Fruit fly (Drosophila melanogaster) whole organism, pupa: Measurements from ENCODE around the gene trol.

Experiments
- CG10348 ChIP-seq: fragments of 200-800 bp; sonication (Bioruptor generic); IDR thresholded peaks from 2 replicates; pipeline ENCODE4 v1.3.6; 2022; ENCODE audit warnings: missing biosample characterization, missing genetic modification characterization
- CG14655 ChIP-seq: fragments of 200-800 bp; sonication (Bioruptor generic); optimal IDR thresholded peaks from 3 replicates; lab custom pipeline; 2017; ENCODE audit warnings: mild to moderate bottlenecking, missing biosample characterization, missing genetic modification reagents, missing genetic modification characterization
- CG15710 ChIP-seq: fragments of 200-800 bp; sonication (Bioruptor generic); optimal IDR thresholded peaks from 2 replicates; lab custom pipeline; 2018; ENCODE audit warnings: missing biosample characterization, mild to moderate bottlenecking, missing genetic modification characterization, moderate library complexity
- CG17806 ChIP-seq: fragments of 200-800 bp; sonication (Bioruptor generic); optimal IDR thresholded peaks from 2 replicates; lab custom pipeline; 2018; ENCODE audit warnings: missing biosample characterization, mild to moderate bottlenecking, missing genetic modification characterization, moderate library complexity
- CG32121 ChIP-seq: fragments of 200-800 bp; sonication (Bioruptor generic); IDR thresholded peaks from 2 replicates; pipeline ENCODE4 v1.3.6; 2022; ENCODE audit warnings: missing biosample characterization, missing genetic modification characterization
- CG4496 ChIP-seq: fragments of 200-800 bp; sonication (Bioruptor generic); IDR thresholded peaks from 3 replicates; pipeline ENCODE4 v1.3.6; 2022; ENCODE audit warnings: missing biosample characterization, missing genetic modification characterization
- EcR ChIP-seq: fragments of 200-800 bp; sonication (Bioruptor generic); optimal IDR thresholded peaks from 3 replicates; lab custom pipeline; 2019; ENCODE audit warnings: missing biosample characterization, missing genetic modification characterization, mild to moderate bottlenecking, moderate library complexity, missing genetic modification reagents
- Pif1A ChIP-seq: fragments of 200-800 bp; sonication (Bioruptor generic); optimal IDR thresholded peaks from 3 replicates; lab custom pipeline; 2016; ENCODE audit warnings: missing biosample characterization, missing genetic modification characterization
- Snoo ChIP-seq: fragments of 200-800 bp; sonication (Bioruptor generic); optimal IDR thresholded peaks from 3 replicates; lab custom pipeline; 2017; ENCODE audit warnings: missing biosample characterization, mild to moderate bottlenecking, missing genetic modification characterization, inconsistent platforms
- gl ChIP-seq: fragments of 200-800 bp; sonication (Bioruptor generic); optimal IDR thresholded peaks from 2 replicates; lab custom pipeline; 2018; ENCODE audit warnings: missing biosample characterization, mild to moderate bottlenecking, missing genetic modification characterization

DNA sequence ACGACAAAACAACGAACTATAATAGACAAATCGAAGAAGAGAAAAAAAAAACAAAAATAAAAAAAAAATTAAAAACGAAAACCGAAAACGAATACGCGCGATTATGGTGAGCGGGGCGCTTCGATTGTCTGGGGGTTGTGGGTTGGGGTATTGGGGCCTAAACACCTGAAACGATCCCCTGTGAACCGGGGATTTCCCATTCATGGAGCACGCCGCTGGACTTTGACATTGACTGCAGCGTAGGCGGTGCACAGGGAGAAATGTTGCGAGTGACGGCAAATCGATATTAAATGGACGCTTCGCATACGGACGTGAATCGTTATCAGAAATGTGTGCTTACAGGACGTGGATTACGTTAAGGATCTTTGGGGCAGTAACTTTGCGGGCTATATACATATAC, 47.0 kb upstream of the trol start:
- TF ChIP-seq CG17806 (tag; lab: Kevin White, UChicago), result no peak
- TF ChIP-seq CG14655, result no peak
- no peak for TF ChIP-seq Pif1A (GFP tag; lab: Kevin White, UChicago)
- TF ChIP-seq CG10348 (GFP tag; lab: Robert Waterston, UW), result no peak
- TF ChIP-seq CG32121, result no peak
- TF ChIP-seq Snoo, result no peak
- TF ChIP-seq gl (tag; lab: Kevin White, UChicago), result no peak
- TF ChIP-seq EcR (GFP tag; lab: Kevin White, UChicago), result no peak
- TF ChIP-seq CG15710 (tag; lab: Kevin White, UChicago), result no peak
- no peak for TF ChIP-seq CG4496 (GFP tag; lab: Robert Waterston, UW)
